Worm (Caenorhabditis elegans): ENCODE data around the gene C33F10.12.

ce11 chrII:4815356-4815755 lies 22.2 kb downstream of the C33F10.12 start:
- TF ChIP-seq alr-1 (tag; optimal IDR thresholded peaks at IDR 0.05) (no peak), nhr-12 (tag; optimal IDR thresholded peaks at IDR 0.05) (no peak), blmp-1 (tag; optimal IDR thresholded peaks at IDR 0.05; ENCODE audit: insufficient read depth) (no peak)

Measured in whole organism, L2 larva.